Worm (Caenorhabditis elegans) whole organism, young adult: ENCODE results near the gene lpr-4.

ENCODE experiments used
- C17E4.6 ChIP-seq: fragments of 200-800 bp; sonication (Bioruptor generic); IDR thresholded peaks from 2 replicates; pipeline ENCODE4 v1.3.6; 2022; ENCODE audit warnings: missing genetic modification reagents, missing genetic modification characterization, missing compliant biosample characterization
- pha-4 ChIP-seq: fragments of 150-350 bp; sonication (generic microtip); optimal IDR thresholded peaks from 2 replicates; lab custom pipeline; 2014; ENCODE audit warnings: missing biosample characterization, missing genetic modification reagents, missing genetic modification characterization
- repo-1 ChIP-seq: sonication (generic microtip); optimal IDR thresholded peaks from 2 replicates; lab custom pipeline; 2017; ENCODE audit warnings: mild to moderate bottlenecking, missing genetic modification characterization, missing compliant biosample characterization
- rpc-1 ChIP-seq, 2 experiments: fragments of 150-350 bp in 1 of 2; sonication (generic microtip) in 1 of 2; optimal IDR thresholded peaks; 2 replicates each; lab custom pipeline; 2014 to 2018; ENCODE audit warnings: missing biosample characterization in 1 of 2, missing genetic modification characterization in 1 of 2, missing genetic modification reagents in 1 of 2, missing genotype in 1 of 2
- snpc-3.4 ChIP-seq: sonication (generic microtip); optimal IDR thresholded peaks from 2 replicates; lab custom pipeline; 2017; ENCODE audit warnings: missing genetic modification characterization, mild to moderate bottlenecking, missing compliant biosample characterization, antibody characterized with exemption, moderate library complexity, missing genotype, missing genetic modification reagents
- snpc-4 ChIP-seq, 5 experiments: fragments of 150-350 bp in 1 of 5; sonication (generic microtip) in 4 of 5; optimal IDR thresholded peaks; 2 replicates each; lab custom pipeline; 2014 to 2018; ENCODE audit warnings: missing genetic modification characterization in 5 of 5, missing biosample characterization in 3 of 5, antibody characterized with exemption in 2 of 5, mild to moderate bottlenecking in 2 of 5, missing compliant biosample characterization in 2 of 5, missing genotype in 2 of 5, moderate library complexity in 2 of 5, missing genetic modification reagents in 1 of 5
- sptf-2 ChIP-seq: fragments of 200-800 bp; sonication (Bioruptor generic); optimal IDR thresholded peaks from 2 replicates; lab custom pipeline; 2018; ENCODE audit warnings: mild to moderate bottlenecking, missing genetic modification characterization, missing compliant biosample characterization
- ztf-6 ChIP-seq: fragments of 200-800 bp; sonication (Bioruptor generic); IDR thresholded peaks from 2 replicates; pipeline ENCODE4 v1.3.6; 2022; ENCODE audit warnings: missing genetic modification reagents, missing genetic modification characterization, missing compliant biosample characterization

ce11 chrX:11050335-11050734 lies 14.6 kb upstream of the lpr-4 start:
- TF ChIP-seq repo-1 (no peak), ztf-6 (GFP tag; lab: Robert Waterston, UW) (no peak), C17E4.6 (GFP tag; lab: Robert Waterston, UW) (no peak), sptf-2 (GFP tag; lab: Kevin White, UChicago) (no peak), pha-4 (tag; lab: Kevin White, UChicago) (no peak), snpc-4 (GFP tag; optimal IDR thresholded peaks at IDR 0.05; lab: Kevin White, UChicago) (no peak), snpc-4 (tag; optimal IDR thresholded peaks at IDR 0.05; lab: Kevin White, UChicago) (no peak), snpc-3.4 (tag; lab: Kevin White, UChicago) (no peak), rpc-1 (optimal IDR thresholded peaks at IDR 0.05; lab: Kevin White, UChicago) (no peak), rpc-1 (tag; optimal IDR thresholded peaks at IDR 0.05; lab: Kevin White, UChicago) (no peak)
